Worm (Caenorhabditis elegans) whole organism, L3 larva: ENCODE data around the gene nhr-253.

Source experiments
- egl-27 ChIP-seq: sonication (generic microtip); optimal IDR thresholded peaks from 4 replicates; lab custom pipeline; 2017; ENCODE audit warnings: missing biosample characterization, missing genetic modification reagents, missing genetic modification characterization
- nhr-25 ChIP-seq: sonication (generic microtip); optimal IDR thresholded peaks from 2 replicates; lab custom pipeline; 2017; ENCODE audit warnings: missing biosample characterization, missing genetic modification characterization
- skn-1 ChIP-seq: fragments of 150-350 bp; optimal IDR thresholded peaks from 2 replicates; lab custom pipeline; 2014; ENCODE audit warnings: missing biosample characterization, missing genetic modification characterization

ce11 chrV:404210-404669 is 7.8 kb downstream of the nhr-253 start, which contains the start of gene nhr-252:
- TF ChIP-seq egl-27 (tag; lab: Kevin White, UChicago) (no peak), nhr-25 (tag; lab: Kevin White, UChicago) (no peak), skn-1 (tag; lab: Kevin White, UChicago) (no peak)
